Worm (Caenorhabditis elegans) whole organism, L4 larva: Measurements from ENCODE around the gene mlk-1.

Source experiments
- F49E8.2 ChIP-seq: sonication (generic microtip); optimal IDR thresholded peaks from 2 replicates; lab custom pipeline; 2016; ENCODE audit warnings: missing compliant biosample characterization, mild to moderate bottlenecking, missing genetic modification characterization, borderline replicate concordance
- T20F7.1 ChIP-seq: fragments of 200-800 bp; sonication (Bioruptor generic); optimal IDR thresholded peaks from 2 replicates; lab custom pipeline; 2018; ENCODE audit warnings: mild to moderate bottlenecking, missing genetic modification characterization, missing compliant biosample characterization
- Y48G9A.11 ChIP-seq: fragments of 200-800 bp; sonication (Bioruptor generic); IDR thresholded peaks from 2 replicates; pipeline ENCODE4 v1.3.6; 2022; ENCODE audit warnings: missing genetic modification reagents, missing genetic modification characterization, missing compliant biosample characterization
- Y5F2A.4 ChIP-seq: fragments of 200-800 bp; sonication (Bioruptor generic); optimal IDR thresholded peaks from 2 replicates; lab custom pipeline; 2018; ENCODE audit warnings: mild to moderate bottlenecking, missing genetic modification characterization, missing compliant biosample characterization
- attf-4 ChIP-seq: sonication (generic microtip); optimal IDR thresholded peaks from 3 replicates; lab custom pipeline; 2017; ENCODE audit warnings: missing biosample characterization, missing genetic modification characterization
- ceh-28 ChIP-seq: fragments of 150-350 bp; optimal IDR thresholded peaks from 2 replicates; lab custom pipeline; 2014; ENCODE audit warnings: missing biosample characterization, missing genetic modification reagents, missing genetic modification characterization
- ceh-32 ChIP-seq: sonication (generic microtip); optimal IDR thresholded peaks from 2 replicates; lab custom pipeline; 2016; ENCODE audit warnings: mild to moderate bottlenecking, missing genetic modification characterization, missing compliant biosample characterization; ENCODE audit not compliant: poor library complexity
- ceh-44 ChIP-seq: fragments of 200-800 bp; sonication (Bioruptor generic); IDR thresholded peaks from 2 replicates; pipeline ENCODE4 v1.3.6; 2022; ENCODE audit warnings: missing genetic modification reagents, missing genetic modification characterization, missing compliant biosample characterization
- ctbp-1 ChIP-seq: fragments of 200-800 bp; sonication (Bioruptor generic); IDR thresholded peaks from 2 replicates; pipeline ENCODE4 v1.3.6; 2022; ENCODE audit warnings: missing genetic modification reagents, missing genetic modification characterization, missing compliant biosample characterization
- dmd-8 ChIP-seq: fragments of 200-800 bp; sonication (Bioruptor generic); IDR thresholded peaks from 2 replicates; pipeline ENCODE4 v1.3.6; 2022; ENCODE audit warnings: missing genetic modification characterization, missing compliant biosample characterization
- dve-1 ChIP-seq: sonication (generic microtip); optimal IDR thresholded peaks from 2 replicates; lab custom pipeline; 2017; ENCODE audit warnings: antibody characterized with exemption, mild to moderate bottlenecking, missing genetic modification characterization, missing compliant biosample characterization; ENCODE audit not compliant: insufficient read depth
- fos-1 ChIP-seq: fragments of 150-350 bp; optimal IDR thresholded peaks from 2 replicates; lab custom pipeline; 2014; ENCODE audit warnings: missing biosample characterization, missing genetic modification characterization
- hlh-11 ChIP-seq: fragments of 200-800 bp; sonication (Bioruptor generic); optimal IDR thresholded peaks from 2 replicates; lab custom pipeline; 2018; ENCODE audit warnings: mild to moderate bottlenecking, missing genetic modification characterization, missing compliant biosample characterization
- lin-13 ChIP-seq: fragments of 150-350 bp; optimal IDR thresholded peaks from 2 replicates; lab custom pipeline; 2014; ENCODE audit warnings: missing biosample characterization, missing genetic modification reagents, missing genetic modification characterization
- lin-29 ChIP-seq: fragments of 200-800 bp; sonication (Bioruptor generic); IDR thresholded peaks from 2 replicates; pipeline ENCODE4 v1.3.6; 2022; ENCODE audit warnings: missing genetic modification reagents, missing genetic modification characterization, missing compliant biosample characterization
- lin-38 ChIP-seq: fragments of 200-800 bp; sonication (Bioruptor generic); IDR thresholded peaks from 2 replicates; pipeline ENCODE4 v1.3.6; 2022; ENCODE audit warnings: missing genetic modification reagents, missing genetic modification characterization, missing compliant biosample characterization
- mdl-1 ChIP-seq, 2 experiments: fragments of 150-350 bp in 1 of 2; sonication (generic microtip) in 1 of 2; optimal IDR thresholded peaks; 2 replicates each; lab custom pipeline; 2014 to 2017; ENCODE audit warnings: missing biosample characterization in 2 of 2, missing genetic modification characterization in 2 of 2
- mdt-29 ChIP-seq: fragments of 200-800 bp; sonication (Bioruptor generic); IDR thresholded peaks from 2 replicates; pipeline ENCODE4 v1.3.6; 2022; ENCODE audit warnings: missing genetic modification reagents, missing genetic modification characterization, missing compliant biosample characterization
- nhr-28 ChIP-seq: fragments of 150-350 bp; optimal IDR thresholded peaks from 2 replicates; lab custom pipeline; 2014; ENCODE audit warnings: missing biosample characterization, missing genetic modification characterization
- nhr-41 ChIP-seq: fragments of 200-800 bp; sonication (Bioruptor generic); IDR thresholded peaks from 2 replicates; pipeline ENCODE4 v1.3.6; 2022; ENCODE audit warnings: missing genetic modification reagents, missing genetic modification characterization, missing compliant biosample characterization
- pha-4 ChIP-seq, 2 experiments: fragments of 150-350 bp in 1 of 2; fragments of 200-800 bp in 1 of 2; sonication (Bioruptor generic) in 1 of 2; IDR thresholded peaks in 1 of 2; optimal IDR thresholded peaks in 1 of 2; 2 replicates each; pipeline versions ENCODE4 v1.3.6 to Lab custom; 2014 to 2022; ENCODE audit warnings: missing genetic modification characterization in 2 of 2, missing genetic modification reagents in 2 of 2, missing biosample characterization in 1 of 2, missing compliant biosample characterization in 1 of 2
- php-3 ChIP-seq: fragments of 200-800 bp; sonication (Bioruptor generic); IDR thresholded peaks from 2 replicates; pipeline ENCODE4 v1.3.6; 2022; ENCODE audit warnings: missing genetic modification reagents, missing genetic modification characterization, missing compliant biosample characterization
- snpc-1.2 ChIP-seq: fragments of 200-800 bp; sonication (Bioruptor generic); IDR thresholded peaks from 2 replicates; pipeline ENCODE4 v1.3.6; 2022; ENCODE audit warnings: missing genetic modification reagents, missing genetic modification characterization, missing compliant biosample characterization
- tra-1 ChIP-seq: fragments of 200-800 bp; sonication (Bioruptor generic); IDR thresholded peaks from 2 replicates; pipeline ENCODE4 v1.3.6; 2022; ENCODE audit warnings: missing genetic modification reagents, missing genetic modification characterization, missing compliant biosample characterization
- unc-62 ChIP-seq, 3 experiments: fragments of 150-350 bp in 1 of 3; sonication (generic microtip); optimal IDR thresholded peaks in 2 of 3; peaks in 1 of 3; 1 replicate in 1 of 3; 2 replicates in 2 of 3; lab custom pipeline; 2014 to 2017; ENCODE audit warnings: missing biosample characterization in 3 of 3, missing genetic modification characterization in 3 of 3, missing genetic modification reagents in 3 of 3, missing genotype in 1 of 3
- zfp-3 ChIP-seq: fragments of 200-800 bp; sonication (Bioruptor generic); conservative IDR thresholded peaks from 2 replicates; pipeline ENCODE4 v1.3.6; 2022; ENCODE audit warnings: missing genetic modification reagents, missing genetic modification characterization, missing compliant biosample characterization
- zip-11 ChIP-seq: fragments of 200-800 bp; sonication (Bioruptor generic); IDR thresholded peaks from 2 replicates; pipeline ENCODE4 v1.3.6; 2022; ENCODE audit warnings: missing genetic modification characterization, missing compliant biosample characterization
- ztf-7 ChIP-seq: fragments of 150-350 bp; optimal IDR thresholded peaks from 2 replicates; lab custom pipeline; 2014; ENCODE audit warnings: missing biosample characterization, missing genetic modification characterization

The mlk-1 gene

DNA sequence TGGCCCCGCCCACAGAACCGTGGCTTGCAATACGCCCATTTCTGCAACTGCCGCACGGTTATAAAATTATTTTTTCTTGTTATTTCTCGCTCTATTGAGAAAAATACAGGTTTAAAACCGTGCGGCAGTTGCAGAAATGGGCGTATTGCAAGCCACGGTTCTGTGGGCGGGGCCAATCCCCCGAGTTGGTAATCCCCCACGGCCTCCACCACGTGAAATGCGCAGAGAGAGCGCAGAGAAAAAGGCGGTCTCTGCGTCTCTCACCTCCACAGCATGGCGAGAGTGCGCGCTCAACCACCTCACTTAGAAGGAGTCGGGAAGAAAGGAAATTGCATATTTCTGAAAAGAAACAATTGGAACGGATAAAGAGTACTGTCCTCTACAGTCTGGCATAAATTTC lies 17.4 kb downstream of the mlk-1 start (continued):
- TF ChIP-seq php-3 (peak; percentile 82), mdt-29 (GFP tag; lab: Robert Waterston, UW) (peak; percentile 75), tra-1 (GFP tag; lab: Robert Waterston, UW) (peak; percentile 92), ceh-44 (GFP tag; lab: Robert Waterston, UW) (peak; percentile 86)

DNA sequence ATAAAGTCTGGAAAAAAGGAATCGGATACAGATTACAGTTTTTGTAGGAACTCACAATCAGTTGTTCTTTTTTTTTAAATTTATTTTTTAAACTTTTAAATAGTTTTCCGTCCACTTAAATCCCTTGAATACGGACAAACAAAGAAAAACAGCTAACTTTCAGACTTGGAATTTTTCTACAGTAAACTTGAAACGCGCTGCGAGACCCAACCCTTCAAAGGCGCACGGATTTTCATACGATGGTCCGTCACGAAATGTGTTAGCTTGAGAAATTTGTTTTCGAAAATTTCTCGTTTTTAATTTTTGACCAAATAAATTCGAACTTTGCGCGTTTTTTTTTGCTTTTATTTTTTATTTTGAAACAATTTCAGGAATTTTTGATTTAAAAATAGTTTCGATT lies 18.1 kb downstream of the mlk-1 start:
- TF ChIP-seq ceh-44 (GFP tag; lab: Robert Waterston, UW), result no peak

DNA sequence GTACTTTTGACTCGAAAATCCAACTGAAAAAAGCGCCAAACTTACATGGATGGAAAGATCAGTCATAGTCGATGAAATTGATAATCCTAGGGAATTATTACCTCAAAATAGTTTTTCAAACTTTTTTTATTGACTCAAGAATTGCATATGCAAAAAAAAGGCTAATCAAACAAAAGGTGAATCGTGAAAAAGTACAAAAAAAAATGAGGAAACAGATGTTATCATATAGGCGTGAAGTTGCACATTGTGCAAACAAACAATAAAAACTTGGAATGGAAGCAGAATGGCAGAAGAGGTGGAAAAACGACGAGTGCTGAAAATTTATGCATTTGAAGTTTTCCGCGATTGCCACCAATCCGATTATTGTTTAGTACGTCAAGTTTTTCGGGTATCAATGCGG lies 18.5 kb downstream of the mlk-1 start, which contains the start of gene exc-14:
exc-14 (minus strand) TSS at position 101 of the 400 bp plus-strand sequence.
- TF ChIP-seq ctbp-1, result no peak

DNA sequence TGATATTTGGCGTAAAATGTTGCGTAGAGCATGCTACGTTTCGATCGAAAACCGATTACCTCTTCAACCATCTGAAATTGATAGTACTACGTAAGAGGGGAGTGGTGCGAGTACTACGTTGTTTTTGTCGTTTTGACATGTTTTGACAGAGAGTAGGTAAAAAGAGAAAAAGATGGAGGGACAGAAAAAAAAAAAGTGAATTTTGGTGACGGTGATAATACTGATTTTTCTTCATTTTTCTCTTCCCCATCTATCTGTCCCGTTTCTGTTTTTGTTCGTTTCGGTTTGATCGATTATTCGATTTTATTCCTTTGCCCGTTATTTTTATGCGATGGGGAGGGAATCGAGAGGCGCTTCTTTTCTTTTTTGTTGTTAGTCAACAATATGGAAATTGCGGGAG lies 23.7 kb downstream of the mlk-1 start, which contains the start of gene K11D12.8:
K11D12.8 (minus strand) TSS at position 77 of the 400 bp plus-strand sequence.
- TF ChIP-seq hlh-11 (tag; lab: Kevin White, UChicago) (no peak), unc-62 (GFP tag; optimal IDR thresholded peaks at IDR 0.05 in 1 of 2; lab: Kevin White, UChicago) (peak in 1 of 2 experiments; percentile 77), unc-62 (tag; optimal IDR thresholded peaks at IDR 0.05; lab: Kevin White, UChicago) (no peak)

DNA sequence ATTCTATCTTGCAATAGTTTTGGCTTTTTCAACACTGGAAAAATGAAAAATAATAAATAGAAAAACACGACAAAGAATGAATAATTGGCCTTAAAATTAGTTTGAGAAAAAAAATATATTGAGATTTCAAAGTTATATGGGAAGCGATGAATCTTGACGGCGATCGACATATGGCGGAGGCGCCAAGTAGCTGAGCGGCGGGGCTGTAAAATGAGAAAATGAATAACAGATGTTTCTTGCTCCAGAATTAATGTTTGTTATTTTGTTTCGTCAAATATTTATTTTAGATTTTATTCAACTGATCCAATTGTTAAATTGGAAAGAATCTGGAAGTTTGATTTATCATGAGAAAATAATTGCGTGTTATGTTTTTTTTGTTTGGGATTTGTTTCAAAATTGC lies 25.1 kb downstream of the mlk-1 start, which contains the start of gene K11D12.11:
K11D12.11 (minus strand) TSS at position 42 of the 400 bp plus-strand sequence.
- TF ChIP-seq ceh-32 (tag; lab: Kevin White, UChicago), result no peak
- TF ChIP-seq T20F7.1 (GFP tag; lab: Kevin White, UChicago), result no peak

DNA sequence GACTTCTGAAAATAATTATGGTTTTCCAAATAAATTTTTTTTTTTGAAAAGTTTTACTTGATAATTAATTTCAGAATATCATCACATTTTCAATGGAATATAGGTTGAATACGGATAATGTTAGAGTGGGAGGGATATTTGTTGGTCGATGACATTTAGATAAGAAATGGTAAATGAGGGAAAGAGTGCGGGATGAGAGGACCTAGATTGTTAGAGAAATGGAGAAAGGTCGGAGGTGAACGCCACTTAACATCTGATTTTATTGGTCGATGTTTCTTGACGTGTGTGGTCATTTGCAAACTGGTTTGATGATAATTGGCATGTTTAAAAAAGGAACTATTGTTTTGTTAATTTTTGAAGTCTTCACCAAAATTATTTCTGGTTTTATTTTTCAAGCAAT lies 26.2 kb downstream of the mlk-1 start:
- TF ChIP-seq unc-62 (GFP tag; optimal IDR thresholded peaks at IDR 0.05 in 1 of 2; lab: Kevin White, UChicago) (peak in 1 of 2 experiments; percentile 81), unc-62 (tag; optimal IDR thresholded peaks at IDR 0.05; lab: Kevin White, UChicago) (no peak), Y48G9A.11 (no peak), ceh-28 (tag; lab: Kevin White, UChicago) (no peak)

DNA sequence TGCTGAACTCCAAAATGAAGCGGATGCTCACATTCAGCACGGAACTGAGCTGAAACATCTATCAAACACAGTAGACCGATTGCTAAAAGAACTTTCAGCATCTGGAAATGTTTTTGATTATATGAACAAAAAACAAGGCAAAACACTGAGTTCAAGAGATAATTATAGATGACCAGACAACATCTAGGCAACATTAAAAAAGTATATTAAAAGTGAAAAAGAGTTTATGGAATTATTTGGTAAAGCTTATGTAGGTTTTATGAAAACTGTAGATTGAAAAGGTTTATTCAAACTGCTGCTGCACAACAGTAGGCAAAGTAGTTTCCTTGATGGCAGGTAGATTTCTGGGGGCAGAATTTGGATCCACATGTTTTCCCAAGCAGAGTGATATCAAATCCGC lies 28.2 kb downstream of the mlk-1 start, which contains the start of gene K11D12.7:
K11D12.7 (minus strand) TSS at position 101 of the 400 bp plus-strand sequence.
- TF ChIP-seq attf-4 (tag; lab: Kevin White, UChicago), result no peak
- no peak for TF ChIP-seq nhr-28 (tag; lab: Kevin White, UChicago)
- TF ChIP-seq fos-1 (tag; lab: Kevin White, UChicago), result no peak
- TF ChIP-seq nhr-41, result no peak
- no peak for TF ChIP-seq dmd-8
- no peak for TF ChIP-seq snpc-1.2 (GFP tag; lab: Robert Waterston, UW)
- TF ChIP-seq dve-1, result no peak
- no peak for TF ChIP-seq lin-38 (GFP tag; lab: Robert Waterston, UW)
- no peak for TF ChIP-seq mdl-1 (tag; optimal IDR thresholded peaks at IDR 0.05; lab: Kevin White, UChicago)
- TF ChIP-seq zfp-3 (GFP tag; lab: Robert Waterston, UW), result no peak
- no peak for TF ChIP-seq unc-62 (GFP tag; optimal IDR thresholded peaks at IDR 0.05 in 1 of 2; lab: Kevin White, UChicago)
- no peak for TF ChIP-seq unc-62 (tag; optimal IDR thresholded peaks at IDR 0.05; lab: Kevin White, UChicago)

DNA sequence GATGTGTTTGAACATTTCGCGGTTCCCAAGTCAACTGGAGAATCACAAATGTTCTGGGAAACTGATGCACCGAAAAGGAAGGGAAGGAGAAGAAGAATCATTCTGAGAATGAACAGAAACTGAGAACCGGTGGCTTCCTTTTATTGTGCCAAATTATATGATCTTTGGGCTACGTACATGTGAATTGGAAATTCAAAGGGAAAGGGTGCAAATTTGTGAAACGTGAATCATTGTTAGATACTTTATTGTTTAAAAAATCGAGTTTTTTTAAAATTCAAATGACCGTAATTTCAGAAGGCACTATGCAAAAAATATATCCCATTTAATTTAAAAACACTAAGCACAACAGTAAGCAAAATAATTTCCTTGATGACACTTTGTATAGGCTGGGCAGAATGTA lies 29.6 kb downstream of the mlk-1 start, which contains the start of gene K11D12.6:
K11D12.6 (minus strand) TSS at position 101 of the 400 bp plus-strand sequence.
- TF ChIP-seq lin-29 (GFP tag; lab: Robert Waterston, UW) (no peak), mdl-1 (tag; optimal IDR thresholded peaks at IDR 0.05; lab: Kevin White, UChicago) (no peak), nhr-41 (no peak), zip-11 (GFP tag; lab: Robert Waterston, UW) (no peak), dve-1 (no peak), ztf-7 (tag; lab: Kevin White, UChicago) (no peak), Y5F2A.4 (GFP tag; lab: Kevin White, UChicago) (no peak), lin-13 (no peak), F49E8.2 (no peak), pha-4 (GFP tag; IDR thresholded peaks at IDR 0.05; lab: Robert Waterston, UW) (no peak), pha-4 (tag; optimal IDR thresholded peaks at IDR 0.05; lab: Kevin White, UChicago) (no peak)
